Worm (Caenorhabditis elegans) whole organism, early embryonic: ENCODE measurements around the gene npr-8.

Source experiments
- B0310.2 ChIP-seq: sonication (generic microtip); optimal IDR thresholded peaks from 2 replicates; lab custom pipeline; 2016; ENCODE audit warnings: mild to moderate bottlenecking, missing genetic modification characterization, missing compliant biosample characterization
- F13C5.2 ChIP-seq: sonication (generic microtip); optimal IDR thresholded peaks from 2 replicates; lab custom pipeline; 2017; ENCODE audit warnings: mild to moderate bottlenecking, missing genetic modification characterization, inconsistent platforms, missing compliant biosample characterization
- aly-1 ChIP-seq: sonication (generic microtip); optimal IDR thresholded peaks from 2 replicates; lab custom pipeline; 2016; ENCODE audit warnings: missing genetic modification characterization, missing compliant biosample characterization
- ama-1 ChIP-seq: fragments of 150-350 bp; optimal IDR thresholded peaks from 2 replicates; lab custom pipeline; 2014
- ceh-13 ChIP-seq: fragments of 200-800 bp; sonication (Bioruptor generic); optimal IDR thresholded peaks from 2 replicates; lab custom pipeline; 2018; ENCODE audit warnings: mild to moderate bottlenecking, missing genetic modification characterization, missing compliant biosample characterization
- ceh-36 ChIP-seq: sonication (generic microtip); optimal IDR thresholded peaks from 2 replicates; lab custom pipeline; 2016; ENCODE audit warnings: missing genetic modification characterization, inconsistent platforms, missing compliant biosample characterization
- ets-7 ChIP-seq: sonication (generic microtip); optimal IDR thresholded peaks from 2 replicates; lab custom pipeline; 2016; ENCODE audit warnings: missing genotype, missing genetic modification characterization, missing compliant biosample characterization
- flt-1 ChIP-seq: fragments of 200-800 bp; sonication (Bioruptor generic); IDR thresholded peaks from 2 replicates; pipeline ENCODE4 v1.3.6; 2022; ENCODE audit warnings: missing genetic modification characterization, missing compliant biosample characterization
- hmbx-1 ChIP-seq: sonication (generic microtip); optimal IDR thresholded peaks from 2 replicates; lab custom pipeline; 2016; ENCODE audit warnings: mild to moderate bottlenecking, missing genetic modification characterization, missing compliant biosample characterization
- hmg-4 ChIP-seq: fragments of 200-800 bp; sonication (Bioruptor generic); optimal IDR thresholded peaks from 2 replicates; lab custom pipeline; 2018; ENCODE audit warnings: mild to moderate bottlenecking, missing genetic modification characterization, missing compliant biosample characterization
- hnd-1 ChIP-seq: sonication (generic microtip); optimal IDR thresholded peaks from 2 replicates; lab custom pipeline; 2016; ENCODE audit warnings: missing genetic modification characterization, missing compliant biosample characterization
- pes-1 ChIP-seq: fragments of 200-800 bp; sonication (Bioruptor generic); IDR thresholded peaks from 2 replicates; pipeline ENCODE4 v1.3.6; 2022; ENCODE audit warnings: missing genetic modification reagents, missing genetic modification characterization, missing compliant biosample characterization
- scrt-1 ChIP-seq: fragments of 200-800 bp; sonication (Bioruptor generic); IDR thresholded peaks from 2 replicates; pipeline ENCODE4 v1.3.6; 2022; ENCODE audit warnings: missing genetic modification characterization, missing compliant biosample characterization
- sea-1 ChIP-seq: fragments of 200-800 bp; sonication (Bioruptor generic); conservative IDR thresholded peaks from 2 replicates; pipeline ENCODE4 v1.3.6; 2022; ENCODE audit warnings: missing genetic modification characterization, missing compliant biosample characterization
- tbx-11 ChIP-seq: fragments of 200-800 bp; sonication (Bioruptor generic); IDR thresholded peaks from 2 replicates; pipeline ENCODE4 v1.3.6; 2022; ENCODE audit warnings: missing genetic modification characterization, missing compliant biosample characterization
- tbx-37 ChIP-seq: fragments of 200-800 bp; sonication (Bioruptor generic); conservative IDR thresholded peaks from 2 replicates; pipeline ENCODE4 v1.3.6; 2022; ENCODE audit warnings: missing genetic modification reagents, missing genetic modification characterization, missing compliant biosample characterization
- tra-4 ChIP-seq: sonication (generic microtip); optimal IDR thresholded peaks from 2 replicates; lab custom pipeline; 2017; ENCODE audit warnings: missing genetic modification characterization, missing compliant biosample characterization

The npr-8 gene

ce11 chrX:7398584-7398983 is 21.5 kb downstream of the npr-8 start, which contains the start of gene C10A4.10:
Gene C10A4.10, plus strand, starts transcription at chrX:7398884.
- TF ChIP-seq aly-1 (tag; lab: Kevin White, UChicago): no peak
- TF ChIP-seq ama-1: no peak
- TF ChIP-seq F13C5.2: no peak
- TF ChIP-seq tbx-37 (GFP tag; lab: Robert Waterston, UW): no peak
- TF ChIP-seq tbx-11 (GFP tag; lab: Robert Waterston, UW): no peak
- TF ChIP-seq scrt-1: no peak
- TF ChIP-seq flt-1 (GFP tag; lab: Robert Waterston, UW): no peak
- no peak for TF ChIP-seq pes-1 (GFP tag; lab: Robert Waterston, UW)
- TF ChIP-seq ceh-36 (tag; lab: Kevin White, UChicago): no peak
- TF ChIP-seq ets-7 (tag; lab: Kevin White, UChicago): no peak
- no peak for TF ChIP-seq sea-1
- TF ChIP-seq tra-4 (tag; lab: Kevin White, UChicago): no peak
- TF ChIP-seq ceh-13: no peak
- no peak for TF ChIP-seq hmg-4
- TF ChIP-seq hmbx-1 (tag; lab: Kevin White, UChicago): no peak

ce11 chrX:7400788-7401187 is 23.7 kb downstream of the npr-8 start, which contains the start of gene C10A4.4:
Gene C10A4.4, plus strand, starts transcription at chrX:7401088.
- no peak for TF ChIP-seq B0310.2 (tag; lab: Kevin White, UChicago)
- TF ChIP-seq F13C5.2: no peak
- TF ChIP-seq scrt-1: no peak
- no peak for TF ChIP-seq sea-1
- no peak for TF ChIP-seq tbx-11 (GFP tag; lab: Robert Waterston, UW)
- TF ChIP-seq aly-1 (tag; lab: Kevin White, UChicago): no peak
- no peak for TF ChIP-seq flt-1 (GFP tag; lab: Robert Waterston, UW)
- TF ChIP-seq ceh-36 (tag; lab: Kevin White, UChicago): no peak
- no peak for TF ChIP-seq ceh-13
- no peak for TF ChIP-seq pes-1 (GFP tag; lab: Robert Waterston, UW)
- TF ChIP-seq hnd-1 (tag; lab: Kevin White, UChicago): no peak
- TF ChIP-seq ama-1: no peak
- TF ChIP-seq ets-7 (tag; lab: Kevin White, UChicago): no peak
- no peak for TF ChIP-seq tbx-37 (GFP tag; lab: Robert Waterston, UW)
- TF ChIP-seq tra-4 (tag; lab: Kevin White, UChicago): no peak
- no peak for TF ChIP-seq hmbx-1 (tag; lab: Kevin White, UChicago)
- no peak for TF ChIP-seq hmg-4

- TF ChIP-seq ets-7 (tag; lab: Kevin White, UChicago) (no peak), ceh-36 (tag; lab: Kevin White, UChicago) (no peak), ceh-13 (no peak), hmbx-1 (tag; lab: Kevin White, UChicago) (no peak), sea-1 (no peak), aly-1 (tag; lab: Kevin White, UChicago) (no peak), F13C5.2 (no peak), scrt-1 (no peak), ama-1 (no peak), B0310.2 (tag; lab: Kevin White, UChicago) (no peak)
Measured at ce11 chrX:7404551-7404950, 27.4 kb downstream of the npr-8 start.

- TF ChIP-seq tbx-37 (GFP tag; lab: Robert Waterston, UW) (no peak), tra-4 (tag; lab: Kevin White, UChicago) (no peak)
Measured at ce11 chrX:7405393-7405792, 28.3 kb downstream of the npr-8 start, which contains the start of gene C10A4.3. Gene C10A4.3, plus strand, starts transcription at chrX:7405693.

- TF ChIP-seq sea-1 (no peak), flt-1 (GFP tag; lab: Robert Waterston, UW) (no peak), hnd-1 (tag; lab: Kevin White, UChicago) (no peak), ama-1 (no peak), ets-7 (tag; lab: Kevin White, UChicago) (no peak), ceh-36 (tag; lab: Kevin White, UChicago) (no peak), tbx-11 (GFP tag; lab: Robert Waterston, UW) (no peak), ceh-13 (no peak), aly-1 (tag; lab: Kevin White, UChicago) (no peak), hmg-4 (no peak), hmbx-1 (tag; lab: Kevin White, UChicago) (no peak), F13C5.2 (no peak), scrt-1 (no peak), tbx-37 (GFP tag; lab: Robert Waterston, UW) (no peak)
Measured at ce11 chrX:7407749-7408148, 30.6 kb downstream of the npr-8 start.

- TF ChIP-seq hmg-4 (no peak), sea-1 (no peak), tra-4 (tag; lab: Kevin White, UChicago) (no peak), ceh-36 (tag; lab: Kevin White, UChicago) (no peak), ceh-13 (no peak), F13C5.2 (no peak), tbx-11 (GFP tag; lab: Robert Waterston, UW) (no peak), scrt-1 (no peak), ets-7 (tag; lab: Kevin White, UChicago) (no peak)
Measured at ce11 chrX:7409030-7409429, 31.9 kb downstream of the npr-8 start.

ce11 chrX:7409935-7410334 is 32.8 kb downstream of the npr-8 start, which contains the start of gene C10A4.2:
Gene C10A4.2, plus strand, starts transcription at chrX:7410235.
- TF ChIP-seq hmg-4 (no peak), sea-1 (no peak)

ce11 chrX:7415420-7415819 is 38.3 kb downstream of the npr-8 start, which contains the start of gene C10A4.7:
Gene C10A4.7, minus strand, starts transcription at chrX:7415520.
- TF ChIP-seq tbx-37 (GFP tag; lab: Robert Waterston, UW) (no peak), hnd-1 (tag; lab: Kevin White, UChicago) (no peak), aly-1 (tag; lab: Kevin White, UChicago) (no peak), hmbx-1 (tag; lab: Kevin White, UChicago) (no peak), ceh-36 (tag; lab: Kevin White, UChicago) (no peak), B0310.2 (tag; lab: Kevin White, UChicago) (no peak)
